Worm (Caenorhabditis elegans): ENCODE data around the gene F40B5.2.

DNA sequence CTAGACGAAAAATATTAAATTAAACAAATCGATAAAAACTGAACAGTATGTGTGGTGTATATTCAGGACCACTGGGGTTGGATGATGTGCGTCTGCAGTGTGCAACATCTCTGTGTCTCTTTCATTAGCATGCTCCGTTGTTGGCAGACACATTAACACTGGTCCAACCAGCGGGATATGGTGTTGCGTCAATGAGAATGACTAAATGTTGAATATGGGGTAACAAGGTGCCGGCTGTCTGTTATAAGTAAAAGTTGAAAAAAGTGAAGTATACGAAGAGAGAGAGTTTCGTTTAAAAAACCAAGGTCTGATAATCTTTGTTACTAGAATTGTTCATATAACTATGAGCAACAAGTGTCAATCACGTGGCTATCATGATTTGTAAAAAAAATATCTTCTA, 49.2 kb downstream of the F40B5.2 start, which contains the start of gene ced-8:
- TF ChIP-seq elt-3 (tag; optimal IDR thresholded peaks at IDR 0.05) (no peak), nhr-12 (tag; optimal IDR thresholded peaks at IDR 0.05) (no peak), mep-1 (tag; optimal IDR thresholded peaks at IDR 0.05) (no peak), nhr-28 (tag; optimal IDR thresholded peaks at IDR 0.05) (no peak), drap-1 (GFP tag; optimal IDR thresholded peaks at IDR 0.05) (no peak), unc-120 (tag; optimal IDR thresholded peaks at IDR 0.05; ENCODE audit: poor library complexity, severe bottlenecking) (no peak), snpc-4 (tag; optimal IDR thresholded peaks at IDR 0.05) (no peak), ztf-11 (tag; optimal IDR thresholded peaks at IDR 0.05) (no peak), ces-1 (GFP tag; optimal IDR thresholded peaks at IDR 0.05) (no peak), flh-1 (GFP tag; optimal IDR thresholded peaks at IDR 0.05) (no peak), lin-13 (tag; optimal IDR thresholded peaks at IDR 0.05) (no peak), lsy-2 (tag; optimal IDR thresholded peaks at IDR 0.05) (no peak)

All from whole organism, mixed stage, embryonic.